Worm (Caenorhabditis elegans) whole organism, late embryonic: Measurements from ENCODE around the gene smoc-1.

ENCODE experiments used
- C08G9.2 ChIP-seq: sonication (generic microtip); optimal IDR thresholded peaks from 2 replicates; lab custom pipeline; 2016; ENCODE audit warnings: mild to moderate bottlenecking, missing genetic modification characterization, moderate library complexity, missing compliant biosample characterization
- Y22D7AL.16 ChIP-seq: sonication (generic microtip); optimal IDR thresholded peaks from 2 replicates; lab custom pipeline; 2016; ENCODE audit warnings: missing genetic modification characterization, missing compliant biosample characterization
- ceh-14 ChIP-seq: sonication (generic microtip); optimal IDR thresholded peaks from 2 replicates; lab custom pipeline; 2016; ENCODE audit warnings: missing genotype, missing genetic modification characterization, missing compliant biosample characterization
- ceh-18 ChIP-seq: sonication (generic microtip); optimal IDR thresholded peaks from 2 replicates; lab custom pipeline; 2016; ENCODE audit warnings: missing genetic modification characterization, missing compliant biosample characterization
- ceh-22 ChIP-seq: sonication (generic microtip); optimal IDR thresholded peaks from 2 replicates; lab custom pipeline; 2017; ENCODE audit warnings: missing biosample characterization, missing genetic modification characterization
- ceh-24 ChIP-seq: sonication (generic microtip); optimal IDR thresholded peaks from 2 replicates; lab custom pipeline; 2016; ENCODE audit warnings: mild to moderate bottlenecking, missing genetic modification characterization, missing compliant biosample characterization
- ceh-30 ChIP-seq: fragments of 150-350 bp; optimal IDR thresholded peaks from 2 replicates; lab custom pipeline; 2014; ENCODE audit warnings: missing biosample characterization, missing genetic modification characterization
- ceh-31 ChIP-seq: sonication (generic microtip); optimal IDR thresholded peaks from 2 replicates; lab custom pipeline; 2016; ENCODE audit warnings: missing genetic modification characterization, missing compliant biosample characterization
- ceh-45 ChIP-seq: fragments of 200-800 bp; sonication (Bioruptor generic); IDR thresholded peaks from 2 replicates; pipeline ENCODE4 v1.3.6; 2022; ENCODE audit warnings: missing genetic modification reagents, missing genetic modification characterization, missing compliant biosample characterization
- ceh-48 ChIP-seq: sonication (generic microtip); optimal IDR thresholded peaks from 2 replicates; lab custom pipeline; 2016; ENCODE audit warnings: missing genetic modification characterization, inconsistent platforms, missing compliant biosample characterization
- ceh-6 ChIP-seq: fragments of 200-800 bp; sonication (Bioruptor generic); optimal IDR thresholded peaks from 2 replicates; lab custom pipeline; 2018; ENCODE audit warnings: mild to moderate bottlenecking, missing genetic modification characterization, missing compliant biosample characterization
- ceh-9 ChIP-seq: sonication (generic microtip); optimal IDR thresholded peaks from 2 replicates; lab custom pipeline; 2016; ENCODE audit warnings: mild to moderate bottlenecking, missing genetic modification characterization, inconsistent platforms, missing compliant biosample characterization
- che-1 ChIP-seq: sonication (generic microtip); optimal IDR thresholded peaks from 2 replicates; lab custom pipeline; 2016; ENCODE audit warnings: mild to moderate bottlenecking, missing genetic modification characterization, missing compliant biosample characterization
- dmd-4 ChIP-seq: sonication (generic microtip); optimal IDR thresholded peaks from 2 replicates; lab custom pipeline; 2016; ENCODE audit warnings: borderline replicate concordance, missing genetic modification characterization, missing compliant biosample characterization
- elt-4 ChIP-seq: sonication (generic microtip); optimal IDR thresholded peaks from 2 replicates; lab custom pipeline; 2016; ENCODE audit warnings: missing genetic modification characterization, missing compliant biosample characterization
- fkh-6 ChIP-seq: sonication (generic microtip); optimal IDR thresholded peaks from 2 replicates; lab custom pipeline; 2016; ENCODE audit warnings: missing genetic modification characterization, missing compliant biosample characterization
- gmeb-2 ChIP-seq: sonication (generic microtip); optimal IDR thresholded peaks from 2 replicates; lab custom pipeline; 2016; ENCODE audit warnings: missing genetic modification characterization, inconsistent platforms, missing compliant biosample characterization
- hlh-13 ChIP-seq: fragments of 200-800 bp; sonication (Bioruptor generic); optimal IDR thresholded peaks from 2 replicates; lab custom pipeline; 2018; ENCODE audit warnings: mild to moderate bottlenecking, missing genetic modification characterization, missing compliant biosample characterization
- hlh-30 ChIP-seq: sonication (generic microtip); optimal IDR thresholded peaks from 2 replicates; lab custom pipeline; 2017; ENCODE audit warnings: antibody characterized with exemption, missing genetic modification characterization, missing compliant biosample characterization; ENCODE audit not compliant: insufficient read depth
- hlh-6 ChIP-seq: sonication (generic microtip); optimal IDR thresholded peaks from 2 replicates; lab custom pipeline; 2016; ENCODE audit warnings: missing genotype, missing genetic modification characterization, missing compliant biosample characterization
- lin-11 ChIP-seq: fragments of 200-800 bp; sonication (Bioruptor generic); optimal IDR thresholded peaks from 2 replicates; lab custom pipeline; 2018; ENCODE audit warnings: mild to moderate bottlenecking, missing genetic modification characterization, missing compliant biosample characterization
- madf-2 ChIP-seq: sonication (generic microtip); optimal IDR thresholded peaks from 2 replicates; lab custom pipeline; 2017; ENCODE audit warnings: missing genetic modification characterization, missing compliant biosample characterization
- mec-3 ChIP-seq: sonication (generic microtip); optimal IDR thresholded peaks from 2 replicates; lab custom pipeline; 2016; ENCODE audit warnings: borderline replicate concordance, missing genetic modification characterization, missing compliant biosample characterization
- nfya-1 ChIP-seq: sonication (generic microtip); optimal IDR thresholded peaks from 2 replicates; lab custom pipeline; 2017; ENCODE audit warnings: missing genetic modification characterization, mild to moderate bottlenecking, missing compliant biosample characterization, antibody characterized with exemption, moderate library complexity
- nhr-11 ChIP-seq: fragments of 150-350 bp; optimal IDR thresholded peaks from 2 replicates; lab custom pipeline; 2014; ENCODE audit warnings: missing biosample characterization, missing genetic modification characterization
- odd-2 ChIP-seq: sonication (generic microtip); optimal IDR thresholded peaks from 2 replicates; lab custom pipeline; 2017; ENCODE audit warnings: antibody characterized with exemption, mild to moderate bottlenecking, missing genetic modification characterization, missing compliant biosample characterization
- pag-3 ChIP-seq: sonication (generic microtip); optimal IDR thresholded peaks from 2 replicates; lab custom pipeline; 2016; ENCODE audit warnings: missing compliant biosample characterization, missing genetic modification characterization, borderline replicate concordance
- pax-1 ChIP-seq: fragments of 150-350 bp; optimal IDR thresholded peaks from 2 replicates; lab custom pipeline; 2014; ENCODE audit warnings: missing biosample characterization, missing genetic modification characterization
- pqm-1 ChIP-seq: sonication (generic microtip); optimal IDR thresholded peaks from 2 replicates; lab custom pipeline; 2016; ENCODE audit warnings: missing genetic modification characterization, missing compliant biosample characterization
- pros-1 ChIP-seq: fragments of 150-350 bp; optimal IDR thresholded peaks from 2 replicates; lab custom pipeline; 2014; ENCODE audit warnings: missing biosample characterization, missing genetic modification reagents, missing genetic modification characterization
- ref-2 ChIP-seq: sonication (generic microtip); optimal IDR thresholded peaks from 2 replicates; lab custom pipeline; 2016; ENCODE audit warnings: missing genetic modification characterization, missing compliant biosample characterization
- sdc-2 ChIP-seq: sonication (generic microtip); optimal IDR thresholded peaks from 2 replicates; lab custom pipeline; 2016; ENCODE audit warnings: missing genotype, missing genetic modification characterization, missing compliant biosample characterization
- sox-2 ChIP-seq: fragments of 200-800 bp; sonication (Bioruptor generic); IDR thresholded peaks from 2 replicates; pipeline ENCODE4 v1.3.6; 2022; ENCODE audit warnings: missing genetic modification reagents, missing genetic modification characterization, missing compliant biosample characterization
- sox-4 ChIP-seq: sonication (generic microtip); optimal IDR thresholded peaks from 2 replicates; lab custom pipeline; 2017; ENCODE audit warnings: mild to moderate bottlenecking, missing genetic modification characterization, inconsistent platforms, missing compliant biosample characterization
- tbx-2 ChIP-seq: sonication (generic microtip); optimal IDR thresholded peaks from 2 replicates; lab custom pipeline; 2016; ENCODE audit warnings: missing genetic modification characterization, missing compliant biosample characterization
- tbx-7 ChIP-seq: sonication (generic microtip); optimal IDR thresholded peaks from 2 replicates; lab custom pipeline; 2016; ENCODE audit warnings: missing genotype, missing genetic modification characterization, missing compliant biosample characterization
- unc-42 ChIP-seq: sonication (generic microtip); optimal IDR thresholded peaks from 2 replicates; lab custom pipeline; 2016; ENCODE audit warnings: missing genotype, missing genetic modification characterization, missing compliant biosample characterization
- unc-55 ChIP-seq: sonication (generic microtip); optimal IDR thresholded peaks from 2 replicates; lab custom pipeline; 2017; ENCODE audit warnings: missing biosample characterization, missing genetic modification reagents, missing genetic modification characterization
- zip-5 ChIP-seq: sonication (generic microtip); optimal IDR thresholded peaks from 2 replicates; lab custom pipeline; 2016; ENCODE audit warnings: missing genetic modification characterization, missing compliant biosample characterization

The smoc-1 gene

ce11 chrV:11730060-11730459 lies 27.4 kb upstream of the smoc-1 start, which contains the start of gene rhr-2:
rhr-2 (minus strand) TSS chrV:11730160.
- TF ChIP-seq che-1 (no peak), odd-2 (tag; lab: Kevin White, UChicago) (no peak), pqm-1 (no peak), tbx-2 (tag; lab: Kevin White, UChicago) (no peak), ceh-6 (GFP tag; lab: Kevin White, UChicago) (no peak), hlh-30 (tag; lab: Kevin White, UChicago) (no peak), pros-1 (tag; lab: Kevin White, UChicago) (no peak), dmd-4 (no peak), hlh-13 (GFP tag; lab: Kevin White, UChicago) (no peak), ceh-48 (no peak), sdc-2 (tag; lab: Kevin White, UChicago) (no peak), madf-2 (tag; lab: Kevin White, UChicago) (no peak)

- no peak for TF ChIP-seq elt-4 (tag; lab: Kevin White, UChicago)
- TF ChIP-seq C08G9.2: no peak
- TF ChIP-seq ceh-45: no peak
- no peak for TF ChIP-seq gmeb-2
- TF ChIP-seq zip-5: no peak
- TF ChIP-seq fkh-6: no peak
- TF ChIP-seq ceh-30 (tag; lab: Kevin White, UChicago): no peak
- no peak for TF ChIP-seq ceh-31 (tag; lab: Kevin White, UChicago)
- TF ChIP-seq ref-2 (tag; lab: Kevin White, UChicago): no peak
- no peak for TF ChIP-seq sox-2 (GFP tag; lab: Robert Waterston, UW)
- TF ChIP-seq sox-4 (tag; lab: Kevin White, UChicago): no peak
- TF ChIP-seq mec-3 (tag; lab: Kevin White, UChicago): no peak
- TF ChIP-seq pqm-1: no peak
- no peak for TF ChIP-seq ceh-24 (tag; lab: Kevin White, UChicago)
- no peak for TF ChIP-seq ceh-22 (tag; lab: Kevin White, UChicago)
- TF ChIP-seq ceh-18 (tag; lab: Kevin White, UChicago): no peak
- no peak for TF ChIP-seq ceh-14
- TF ChIP-seq hlh-6 (tag; lab: Kevin White, UChicago): no peak
Measured at ce11 chrV:11732049-11732448, 25.4 kb upstream of the smoc-1 start.

ce11 chrV:11733460-11733859 lies 24.0 kb upstream of the smoc-1 start, which contains the start of gene npp-22:
npp-22 (minus strand) TSS chrV:11733472.
- peak; percentile 9 for TF ChIP-seq unc-55
- peak; percentile 30 for TF ChIP-seq unc-42 (tag; lab: Kevin White, UChicago)
- no peak for TF ChIP-seq nhr-11 (tag; lab: Kevin White, UChicago)
- no peak for TF ChIP-seq nfya-1 (tag; lab: Kevin White, UChicago)
- peak; percentile 14 for TF ChIP-seq ceh-31 (tag; lab: Kevin White, UChicago)

ce11 chrV:11736896-11737295 lies 20.6 kb upstream of the smoc-1 start, which contains the start of gene spe-42:
spe-42 (minus strand) TSS chrV:11736996.
- TF ChIP-seq nfya-1 (tag; lab: Kevin White, UChicago): no peak
- TF ChIP-seq ceh-24 (tag; lab: Kevin White, UChicago): no peak
- no peak for TF ChIP-seq pax-1 (tag; lab: Kevin White, UChicago)
- no peak for TF ChIP-seq ceh-45
- TF ChIP-seq lin-11: no peak
- TF ChIP-seq unc-55: no peak
- TF ChIP-seq sdc-2 (tag; lab: Kevin White, UChicago): no peak
- TF ChIP-seq Y22D7AL.16 (tag; lab: Kevin White, UChicago): no peak
- no peak for TF ChIP-seq tbx-7
- TF ChIP-seq ceh-9: no peak
- TF ChIP-seq hlh-30 (tag; lab: Kevin White, UChicago): no peak
- no peak for TF ChIP-seq pag-3 (tag; lab: Kevin White, UChicago)
- TF ChIP-seq madf-2 (tag; lab: Kevin White, UChicago): no peak
